Worm (Caenorhabditis elegans) whole organism, L4 larva: Measurements from ENCODE around the gene C24G6.8.

Experiments used
- F10B5.3 ChIP-seq: sonication (generic microtip); optimal IDR thresholded peaks from 2 replicates; lab custom pipeline; 2016; ENCODE audit warnings: mild to moderate bottlenecking, missing genetic modification characterization, missing compliant biosample characterization
- ama-1 ChIP-seq: fragments of 150-350 bp; optimal IDR thresholded peaks from 2 replicates; lab custom pipeline; 2014; ENCODE audit warnings: inconsistent platforms, mixed read lengths
- dmd-6 ChIP-seq: fragments of 200-800 bp; sonication (Bioruptor generic); IDR thresholded peaks from 2 replicates; pipeline ENCODE4 v1.3.6; 2022; ENCODE audit warnings: missing genetic modification reagents, missing genetic modification characterization, missing compliant biosample characterization
- egl-43 ChIP-seq: fragments of 200-800 bp; sonication (Bioruptor generic); IDR thresholded peaks from 2 replicates; pipeline ENCODE4 v1.3.6; 2022; ENCODE audit warnings: missing genetic modification reagents, missing genetic modification characterization, missing compliant biosample characterization
- fkh-10 ChIP-seq: fragments of 150-350 bp; optimal IDR thresholded peaks from 2 replicates; lab custom pipeline; 2014; ENCODE audit warnings: missing biosample characterization, missing genetic modification reagents, missing genetic modification characterization
- lin-13 ChIP-seq: fragments of 150-350 bp; optimal IDR thresholded peaks from 2 replicates; lab custom pipeline; 2014; ENCODE audit warnings: missing biosample characterization, missing genetic modification reagents, missing genetic modification characterization
- nhr-41 ChIP-seq: fragments of 200-800 bp; sonication (Bioruptor generic); IDR thresholded peaks from 2 replicates; pipeline ENCODE4 v1.3.6; 2022; ENCODE audit warnings: missing genetic modification reagents, missing genetic modification characterization, missing compliant biosample characterization
- set-16 ChIP-seq: fragments of 200-800 bp; sonication (Bioruptor generic); IDR thresholded peaks from 2 replicates; pipeline ENCODE4 v1.3.6; 2022; ENCODE audit warnings: missing genetic modification reagents, missing genetic modification characterization, missing compliant biosample characterization
- snpc-1.2 ChIP-seq: fragments of 200-800 bp; sonication (Bioruptor generic); IDR thresholded peaks from 2 replicates; pipeline ENCODE4 v1.3.6; 2022; ENCODE audit warnings: missing genetic modification reagents, missing genetic modification characterization, missing compliant biosample characterization
- unc-130 ChIP-seq: sonication (generic microtip); optimal IDR thresholded peaks from 2 replicates; lab custom pipeline; 2016; ENCODE audit warnings: missing genetic modification reagents, missing genetic modification characterization, missing compliant biosample characterization
- unc-62 ChIP-seq, 3 experiments: fragments of 150-350 bp in 1 of 3; sonication (generic microtip); optimal IDR thresholded peaks in 2 of 3; peaks in 1 of 3; 1 replicate in 1 of 3; 2 replicates in 2 of 3; lab custom pipeline; 2014 to 2017; ENCODE audit warnings: missing biosample characterization in 3 of 3, missing genetic modification characterization in 3 of 3, missing genetic modification reagents in 3 of 3, missing genotype in 1 of 3
- zip-11 ChIP-seq: fragments of 200-800 bp; sonication (Bioruptor generic); IDR thresholded peaks from 2 replicates; pipeline ENCODE4 v1.3.6; 2022; ENCODE audit warnings: missing genetic modification characterization, missing compliant biosample characterization

DNA sequence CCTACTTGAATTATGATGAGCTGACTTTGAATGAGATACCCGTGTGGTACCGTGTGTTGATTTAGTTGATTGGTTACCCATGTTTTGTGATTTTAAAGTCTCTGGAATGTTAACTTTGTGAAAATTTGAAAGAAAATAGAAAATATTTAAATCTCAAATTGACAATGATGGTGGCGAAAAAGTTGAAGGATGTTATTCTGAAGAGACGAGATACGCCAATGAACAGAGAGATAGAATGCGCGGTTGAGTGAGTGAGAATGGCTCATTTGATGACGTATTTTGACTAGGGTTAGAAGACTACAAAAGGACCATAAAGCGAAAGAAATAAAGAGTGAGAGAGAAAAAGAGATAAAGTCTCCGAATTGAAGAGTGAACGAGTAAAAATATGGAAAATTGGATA, 34.8 kb upstream of the C24G6.8 start, which contains the start of gene glb-6:
- TF ChIP-seq F10B5.3 (tag; lab: Kevin White, UChicago) (no peak), egl-43 (no peak), nhr-41 (no peak), unc-130 (GFP tag; lab: Kevin White, UChicago) (no peak), zip-11 (GFP tag; lab: Robert Waterston, UW) (no peak), unc-62 (GFP tag; optimal IDR thresholded peaks at IDR 0.05 in 1 of 2; lab: Kevin White, UChicago) (no peak), unc-62 (tag; optimal IDR thresholded peaks at IDR 0.05; lab: Kevin White, UChicago) (no peak), dmd-6 (GFP tag; lab: Robert Waterston, UW) (no peak), snpc-1.2 (GFP tag; lab: Robert Waterston, UW) (no peak), fkh-10 (GFP tag; lab: Kevin White, UChicago) (peak; percentile 63), set-16 (GFP tag; lab: Robert Waterston, UW) (no peak), ama-1 (no peak), lin-13 (GFP tag; lab: Kevin White, UChicago) (no peak)
